ENCODE assay signal across 2 fruit fly cellular contexts in the genomic region with DNA sequence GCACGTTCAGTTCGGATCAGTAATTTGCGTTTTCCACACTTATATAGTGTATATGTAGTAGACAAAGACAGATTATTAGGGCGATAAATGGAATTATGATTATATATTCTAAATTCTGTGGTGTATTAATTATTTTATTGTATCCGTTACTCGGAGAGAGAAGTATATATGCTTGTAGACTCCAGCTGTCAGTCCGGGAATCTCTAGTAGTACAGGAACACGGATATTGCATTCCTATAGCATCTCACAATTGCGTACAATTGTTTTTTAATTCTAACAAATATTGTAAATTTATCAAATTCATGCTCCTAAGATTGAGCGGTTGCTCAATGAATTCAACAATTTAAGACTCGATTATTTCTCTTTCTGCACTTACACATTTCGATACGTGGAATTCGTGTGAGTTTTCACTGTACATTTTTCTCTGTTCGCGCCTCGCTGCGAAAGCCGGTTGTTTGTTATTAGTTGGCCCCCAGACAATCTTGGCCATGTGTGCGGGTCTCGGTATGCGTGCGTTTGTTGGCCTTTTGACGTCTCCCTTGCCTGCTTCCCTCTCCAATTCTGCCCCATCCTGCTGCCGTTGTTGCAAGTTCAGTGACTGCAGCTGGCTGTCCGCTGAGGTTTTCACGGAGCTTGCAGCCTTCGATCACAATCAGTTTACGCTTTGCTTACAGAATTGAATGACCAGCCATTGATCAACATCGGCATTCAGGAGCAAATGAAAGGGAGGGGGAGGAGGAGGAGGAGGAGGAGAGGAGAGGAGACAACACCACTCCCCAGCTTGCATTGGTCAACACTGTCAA.
A peak's percentile ranks its signal among the peaks of the same experiment; 100 is the strongest.
TF ChIP-seq lines count a peak whose summit lies in the region.

No protein-coding gene starts in this region.

TF ChIP-seq in whole organism, embryonic, 481 proteins besides CTCF, POLR2A, EP300 and RAD21 (continued from another document):
- TF ChIP-seq Asciz (GFP tag; optimal IDR thresholded peaks at IDR 0.05; lab: Kevin White, UChicago) (peak; percentile 23), Opbp (GFP tag; IDR thresholded peaks at IDR 0.05; lab: Robert Waterston, UW; ENCODE audit: partially characterized antibody) (0 out of 3 replicates have a peak, but pooled peaks have one; percentile 19)
TF ChIP-seq in whole organism, embryonic: peak in this region for 12.

TF ChIP-seq in whole organism, prepupa, 60 proteins besides CTCF, POLR2A, EP300 and RAD21 (continued from another document):
- TF ChIP-seq dsx (GFP tag; optimal IDR thresholded peaks at IDR 0.05; lab: Kevin White, UChicago; ENCODE audit: poor library complexity, severe bottlenecking), result no peak
- TF ChIP-seq CG11762 (GFP tag; optimal IDR thresholded peaks at IDR 0.05; lab: Kevin White, UChicago; ENCODE audit: insufficient read depth), result peak; percentile 10
- 0 out of 3 replicates have a peak, but pooled peaks have one; percentile 25 for TF ChIP-seq CG8119 (GFP tag; IDR thresholded peaks at IDR 0.05; lab: Robert Waterston, UW)
- no peak for TF ChIP-seq fkh (GFP tag; optimal IDR thresholded peaks at IDR 0.05; lab: Kevin White, UChicago)
- TF ChIP-seq eg (GFP tag; IDR thresholded peaks at IDR 0.05; lab: Robert Waterston, UW), result 0 out of 3 replicates have a peak, but pooled peaks have one; percentile 21
- peak; percentile 49 for TF ChIP-seq spab (GFP tag; optimal IDR thresholded peaks at IDR 0.05; lab: Kevin White, UChicago)
- peak; percentile 60 for TF ChIP-seq net (GFP tag; optimal IDR thresholded peaks at IDR 0.05; lab: Kevin White, UChicago)
- TF ChIP-seq CG10631 (GFP tag; optimal IDR thresholded peaks at IDR 0.05; lab: Kevin White, UChicago), result peak; percentile 61
- TF ChIP-seq CG6808 (GFP tag; optimal IDR thresholded peaks at IDR 0.05; lab: Kevin White, UChicago), result peak; percentile 55
- TF ChIP-seq Hr39 (GFP tag; optimal IDR thresholded peaks at IDR 0.05; lab: Kevin White, UChicago), result peak; percentile 59
- TF ChIP-seq CG11294 (GFP tag; IDR thresholded peaks at IDR 0.05; lab: Robert Waterston, UW), result no peak
- peak; percentile 58 for TF ChIP-seq Sox102F (GFP tag; optimal IDR thresholded peaks at IDR 0.05; lab: Kevin White, UChicago)
- TF ChIP-seq CG4318 (GFP tag; optimal IDR thresholded peaks at IDR 0.05; lab: Kevin White, UChicago), result peak; percentile 71
- TF ChIP-seq CG8632 (GFP tag; optimal IDR thresholded peaks at IDR 0.05; lab: Kevin White, UChicago), result no peak
- peak; percentile 61 for TF ChIP-seq achi (GFP tag; optimal IDR thresholded peaks at IDR 0.05; lab: Kevin White, UChicago)
- TF ChIP-seq topi (GFP tag; optimal IDR thresholded peaks at IDR 0.05; lab: Kevin White, UChicago), result peak; percentile 76
- no peak for TF ChIP-seq CG7368 (GFP tag; optimal IDR thresholded peaks at IDR 0.05; lab: Kevin White, UChicago)
- TF ChIP-seq CG8319 (GFP tag; optimal IDR thresholded peaks at IDR 0.05; lab: Kevin White, UChicago), result no peak
- no peak for TF ChIP-seq CG6163 (GFP tag; IDR thresholded peaks at IDR 0.05; lab: Robert Waterston, UW)
- peak; percentile 62 for TF ChIP-seq Sox14 (GFP tag; optimal IDR thresholded peaks at IDR 0.05; lab: Kevin White, UChicago)
- TF ChIP-seq lz (GFP tag; optimal IDR thresholded peaks at IDR 0.05; lab: Kevin White, UChicago), result peak; percentile 72
- TF ChIP-seq ss (GFP tag; optimal IDR thresholded peaks at IDR 0.05; lab: Kevin White, UChicago), result no peak
- TF ChIP-seq esn (GFP tag; optimal IDR thresholded peaks at IDR 0.05; lab: Kevin White, UChicago), result peak; percentile 86
- no peak for TF ChIP-seq CG10669 (GFP tag; optimal IDR thresholded peaks at IDR 0.05; lab: Kevin White, UChicago)
- TF ChIP-seq fd85E (GFP tag; optimal IDR thresholded peaks at IDR 0.05; lab: Kevin White, UChicago), result no peak
- TF ChIP-seq CG16779 (tag; optimal IDR thresholded peaks at IDR 0.05; lab: Kevin White, UChicago), result no peak
- TF ChIP-seq Sox15 (GFP tag; optimal IDR thresholded peaks at IDR 0.05; lab: Kevin White, UChicago), result peak; percentile 42
- peak; percentile 66 for TF ChIP-seq Eip75B (GFP tag; optimal IDR thresholded peaks at IDR 0.05; lab: Kevin White, UChicago)
- TF ChIP-seq salr (GFP tag; optimal IDR thresholded peaks at IDR 0.05; lab: Kevin White, UChicago), result peak in 1 of 2 experiments; percentile 90
- peak; percentile 62 for TF ChIP-seq CG3919 (GFP tag; optimal IDR thresholded peaks at IDR 0.05; lab: Kevin White, UChicago)
- TF ChIP-seq Eip93F (GFP tag; optimal IDR thresholded peaks at IDR 0.05; lab: Kevin White, UChicago), result no peak
- TF ChIP-seq CG31627 (GFP tag; optimal IDR thresholded peaks at IDR 0.05; lab: Kevin White, UChicago), result peak; percentile 64
- no peak for TF ChIP-seq Gug (GFP tag; IDR thresholded peaks at IDR 0.05; lab: Robert Waterston, UW)
- peak; percentile 32 for TF ChIP-seq CG11902 (GFP tag; optimal IDR thresholded peaks at IDR 0.05; lab: Kevin White, UChicago)
- TF ChIP-seq CG1621 (tag; optimal IDR thresholded peaks at IDR 0.05; lab: Kevin White, UChicago), result no peak
- peak; percentile 54 for TF ChIP-seq CG34406 (GFP tag; optimal IDR thresholded peaks at IDR 0.05; lab: Kevin White, UChicago)
- no peak; the same call in 1 of the 2 replicates for TF ChIP-seq CG15336 (GFP tag; IDR thresholded peaks at IDR 0.05; lab: Robert Waterston, UW)
- TF ChIP-seq Ets96B (tag; optimal IDR thresholded peaks at IDR 0.05; lab: Kevin White, UChicago), result peak; percentile 31
- TF ChIP-seq Lpt (GFP tag; optimal IDR thresholded peaks at IDR 0.05; lab: Kevin White, UChicago), result peak; percentile 35
